Fruit fly (Drosophila melanogaster): ENCODE results near the gene lft.

The lft gene

DNA sequence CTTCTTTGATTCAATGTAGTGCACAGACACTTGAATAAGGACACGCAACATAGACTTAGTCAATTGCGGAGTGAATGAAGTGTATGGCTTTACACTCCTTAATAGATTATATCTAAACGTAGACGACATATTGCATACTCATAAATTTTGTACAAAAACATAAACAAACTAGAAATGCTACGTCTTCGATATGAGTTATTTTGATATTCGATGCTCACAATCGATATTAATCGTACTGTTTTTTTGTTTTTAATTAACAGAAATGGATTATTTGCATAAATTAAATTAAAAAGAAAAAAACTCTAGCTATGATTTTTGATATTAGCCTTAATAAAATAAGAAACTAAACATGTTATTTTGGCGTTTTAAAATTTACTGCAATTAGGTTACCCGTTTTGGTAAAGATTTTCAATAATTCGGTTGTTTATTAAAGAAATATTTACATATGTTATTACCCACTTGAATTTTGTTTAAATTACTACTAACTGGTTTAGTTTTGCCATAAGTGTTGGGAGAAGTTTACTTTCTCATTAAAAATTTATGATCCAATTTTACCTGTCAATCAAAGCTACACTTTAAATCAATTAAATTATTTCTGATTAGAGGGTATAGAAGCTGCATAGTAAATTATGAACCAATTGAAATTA is 40.9 kb downstream of the lft start, which contains the start of the genes CG17768, LSm-4 and Ir31a:
CG17768 (minus strand) TSS at position 196 of the 647 bp plus-strand sequence.
LSm-4 (minus strand) TSS at position 196 of the 647 bp plus-strand sequence.
Ir31a (plus strand) TSS at position 558 of the 647 bp plus-strand sequence.
- TF ChIP-seq fkh (GFP tag; optimal IDR thresholded peaks at IDR 0.05): peak; percentile 33
- TF ChIP-seq Eip78C (GFP tag): peak; percentile 23
- TF ChIP-seq salr (GFP tag; optimal IDR thresholded peaks at IDR 0.05): no peak

DNA sequence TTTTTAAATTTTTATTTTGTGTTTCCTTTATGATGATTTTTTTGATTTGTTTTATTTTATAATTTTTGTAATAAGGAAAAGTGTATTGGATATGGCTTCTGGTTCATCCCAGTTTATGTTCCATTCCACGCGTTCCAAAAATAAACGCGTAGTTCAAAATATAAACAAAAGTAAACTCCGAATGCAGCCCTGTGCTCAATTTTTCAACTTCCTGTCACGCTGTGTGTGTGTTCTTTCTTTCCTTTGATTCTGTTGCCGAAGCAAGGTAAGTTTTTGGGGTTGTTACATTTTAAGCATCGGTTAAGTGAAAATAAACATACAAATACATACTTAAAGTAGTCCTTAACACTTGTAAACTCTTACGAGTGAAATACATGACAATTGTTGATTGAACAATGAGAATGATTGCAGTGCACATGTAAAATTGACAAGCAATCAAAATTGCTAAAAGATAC is 43.9 kb downstream of the lft start, which contains the start of the genes Ip259 and RpS27A:
Ip259 (plus strand) TSS at position 231 of the 455 bp plus-strand sequence.
RpS27A (plus strand) TSS at position 231 of the 455 bp plus-strand sequence.
- peak; percentile 47 for TF ChIP-seq Sox15 (GFP tag; optimal IDR thresholded peaks at IDR 0.05)
- no peak for TF ChIP-seq CG7368 (GFP tag; optimal IDR thresholded peaks at IDR 0.05)
- TF ChIP-seq Smox (GFP tag; optimal IDR thresholded peaks at IDR 0.05): no peak
- no peak for TF ChIP-seq spab (GFP tag; optimal IDR thresholded peaks at IDR 0.05)
- TF ChIP-seq CG4318 (GFP tag; optimal IDR thresholded peaks at IDR 0.05): no peak
- TF ChIP-seq fkh (GFP tag; optimal IDR thresholded peaks at IDR 0.05): peak; percentile 59
- TF ChIP-seq CG32006 (GFP tag; optimal IDR thresholded peaks at IDR 0.05): no peak
- peak; percentile 67 for TF ChIP-seq CG34406 (GFP tag; optimal IDR thresholded peaks at IDR 0.05)
- peak; percentile 38 for TF ChIP-seq CG11902 (GFP tag; optimal IDR thresholded peaks at IDR 0.05)
- TF ChIP-seq Lpt (GFP tag; optimal IDR thresholded peaks at IDR 0.05): no peak
- no peak for TF ChIP-seq CG15336 (GFP tag; IDR thresholded peaks at IDR 0.05)
- no peak for TF ChIP-seq Sox14 (GFP tag; optimal IDR thresholded peaks at IDR 0.05)
- peak in 1 of 2 experiments; percentile 77 for TF ChIP-seq ss (GFP tag; optimal IDR thresholded peaks at IDR 0.05)
- no peak for TF ChIP-seq Sox102F (GFP tag; optimal IDR thresholded peaks at IDR 0.05)
- no peak for TF ChIP-seq CG6163 (GFP tag; IDR thresholded peaks at IDR 0.05)
- no peak for TF ChIP-seq Eip75B (GFP tag; optimal IDR thresholded peaks at IDR 0.05)
- TF ChIP-seq fd59A (GFP tag; optimal IDR thresholded peaks at IDR 0.05): peak; percentile 56
- TF ChIP-seq CG10669 (GFP tag; optimal IDR thresholded peaks at IDR 0.05): peak; percentile 62
- TF ChIP-seq Hr39 (GFP tag; optimal IDR thresholded peaks at IDR 0.05): no peak
- TF ChIP-seq lz (GFP tag; optimal IDR thresholded peaks at IDR 0.05): peak; percentile 80
- TF ChIP-seq CG8632 (GFP tag; optimal IDR thresholded peaks at IDR 0.05): peak; percentile 32
- TF ChIP-seq Ets21C (GFP tag; optimal IDR thresholded peaks at IDR 0.05): peak; percentile 6
- TF ChIP-seq Gug (GFP tag; IDR thresholded peaks at IDR 0.05): 0 out of 2 replicates have a peak, but pooled peaks have one; percentile 19
- no peak for TF ChIP-seq net (GFP tag; optimal IDR thresholded peaks at IDR 0.05)
- TF ChIP-seq CG6854 (GFP tag; optimal IDR thresholded peaks at IDR 0.05): peak; percentile 84
- no peak for TF ChIP-seq CG10631 (GFP tag; optimal IDR thresholded peaks at IDR 0.05)
- TF ChIP-seq dsx (GFP tag; optimal IDR thresholded peaks at IDR 0.05; ENCODE audit: poor library complexity, severe bottlenecking): no peak
- TF ChIP-seq cyc (GFP tag; optimal IDR thresholded peaks at IDR 0.05): peak; percentile 76
- TF ChIP-seq CG3032 (tag; optimal IDR thresholded peaks at IDR 0.05): peak; percentile 62
- peak; percentile 36; the same call in 1 of the 3 replicates for TF ChIP-seq CG8119 (GFP tag; IDR thresholded peaks at IDR 0.05)
- TF ChIP-seq topi (GFP tag; optimal IDR thresholded peaks at IDR 0.05): peak; percentile 71
- TF ChIP-seq Blimp-1 (GFP tag; optimal IDR thresholded peaks at IDR 0.05): peak; percentile 61
- TF ChIP-seq CG3919 (GFP tag; optimal IDR thresholded peaks at IDR 0.05): no peak
- peak; percentile 77 for TF ChIP-seq CG31627 (GFP tag; optimal IDR thresholded peaks at IDR 0.05)
- peak; percentile 63 for TF ChIP-seq fd85E (GFP tag; optimal IDR thresholded peaks at IDR 0.05)
- no peak for TF ChIP-seq Hr38 (GFP tag; optimal IDR thresholded peaks at IDR 0.05)
- no peak for TF ChIP-seq Met (GFP tag; optimal IDR thresholded peaks at IDR 0.05)
- TF ChIP-seq Hr4 (GFP tag; optimal IDR thresholded peaks at IDR 0.05): peak; percentile 2
- peak; percentile 59 for TF ChIP-seq CG6792 (GFP tag; optimal IDR thresholded peaks at IDR 0.05)
- TF ChIP-seq CG9139 (GFP tag; optimal IDR thresholded peaks at IDR 0.05): peak; percentile 61
- no peak for TF ChIP-seq pdm3 (GFP tag; optimal IDR thresholded peaks at IDR 0.05)
- TF ChIP-seq dac (GFP tag; optimal IDR thresholded peaks at IDR 0.05): peak; percentile 39
- no peak for TF ChIP-seq svp (GFP tag)
- no peak for TF ChIP-seq achi (GFP tag; optimal IDR thresholded peaks at IDR 0.05)
- TF ChIP-seq CG6808 (GFP tag; optimal IDR thresholded peaks at IDR 0.05): no peak
- TF ChIP-seq esn (GFP tag; optimal IDR thresholded peaks at IDR 0.05): peak; percentile 85

Data from whole organism, prepupa.